Worm (Caenorhabditis elegans) whole organism, L4 larva: ENCODE results near the gene H04D03.2.
A peak's percentile ranks its signal among the peaks of the same experiment; 100 is the strongest.

Experiments used
- dmd-6 ChIP-seq: fragments of 200-800 bp; sonication (Bioruptor generic); IDR thresholded peaks from 2 replicates; pipeline ENCODE4 v1.3.6; 2022; ENCODE audit warnings: missing genetic modification reagents, missing genetic modification characterization, missing compliant biosample characterization
- dpl-1 ChIP-seq: fragments of 150-350 bp; optimal IDR thresholded peaks from 2 replicates; lab custom pipeline; 2014; ENCODE audit warnings: missing biosample characterization, missing genetic modification reagents, missing genetic modification characterization
- gei-8 ChIP-seq: fragments of 200-800 bp; sonication (Bioruptor generic); optimal IDR thresholded peaks from 2 replicates; lab custom pipeline; 2018; ENCODE audit warnings: mild to moderate bottlenecking, missing genetic modification characterization, missing compliant biosample characterization
- mep-1 ChIP-seq: fragments of 150-350 bp; sonication (generic microtip); optimal IDR thresholded peaks from 3 replicates; lab custom pipeline; 2014; ENCODE audit warnings: missing biosample characterization, missing genetic modification characterization
- nhr-25 ChIP-seq: sonication (generic microtip); optimal IDR thresholded peaks from 2 replicates; lab custom pipeline; 2017; ENCODE audit warnings: missing genetic modification characterization, mild to moderate bottlenecking, missing compliant biosample characterization, antibody characterized with exemption, moderate library complexity, borderline replicate concordance; ENCODE audit not compliant: insufficient read depth
- unc-62 ChIP-seq, 3 experiments: fragments of 150-350 bp in 1 of 3; sonication (generic microtip); optimal IDR thresholded peaks in 2 of 3; peaks in 1 of 3; 1 replicate in 1 of 3; 2 replicates in 2 of 3; lab custom pipeline; 2014 to 2017; ENCODE audit warnings: missing biosample characterization in 3 of 3, missing genetic modification characterization in 3 of 3, missing genetic modification reagents in 3 of 3, missing genotype in 1 of 3

ce11 chrIII:10407198-10407663, 35.0 kb downstream of the H04D03.2 start, which contains the start of gene hat-1:
- TF ChIP-seq gei-8 (GFP tag; lab: Kevin White, UChicago) (no peak), dpl-1 (peak; percentile 95), nhr-25 (tag; lab: Kevin White, UChicago) (peak; percentile 89), unc-62 (GFP tag; optimal IDR thresholded peaks at IDR 0.05 in 1 of 2; lab: Kevin White, UChicago) (peak in 1 of 2 experiments; percentile 39), unc-62 (tag; optimal IDR thresholded peaks at IDR 0.05; lab: Kevin White, UChicago) (no peak), mep-1 (peak; percentile 95), dmd-6 (peak; percentile 93)
